Worm (Caenorhabditis elegans): ENCODE data around the gene Y54E2A.7.

The Y54E2A.7 gene

ce11 chrII:14785906-14786305 lies 13.1 kb upstream of the Y54E2A.7 start, which contains the start of gene Y54E2A.9:
TSS of gene Y54E2A.9 (minus strand) at chrII:14786006.
- TF ChIP-seq ceh-6 (GFP tag; optimal IDR thresholded peaks at IDR 0.05) (no peak), ttx-3 (tag; optimal IDR thresholded peaks at IDR 0.05) (no peak), sox-2 (GFP tag; IDR thresholded peaks at IDR 0.05) (no peak), odd-2 (tag; optimal IDR thresholded peaks at IDR 0.05) (no peak), ceh-31 (tag; optimal IDR thresholded peaks at IDR 0.05) (no peak), C38D4.7 (GFP tag; optimal IDR thresholded peaks at IDR 0.05) (no peak), elt-4 (tag; optimal IDR thresholded peaks at IDR 0.05) (no peak), Y22D7AL.16 (tag; optimal IDR thresholded peaks at IDR 0.05) (no peak), K02D7.2 (tag; optimal IDR thresholded peaks at IDR 0.05) (no peak), hlh-8 (tag; optimal IDR thresholded peaks at IDR 0.05) (no peak), ahr-1 (tag; optimal IDR thresholded peaks at IDR 0.05) (no peak), che-1 (tag; optimal IDR thresholded peaks at IDR 0.05) (no peak), ceh-14 (tag; optimal IDR thresholded peaks at IDR 0.05) (no peak)

- no peak for TF ChIP-seq ceh-14 (tag; optimal IDR thresholded peaks at IDR 0.05)
- no peak for TF ChIP-seq pax-1 (tag; optimal IDR thresholded peaks at IDR 0.05)
- TF ChIP-seq tbx-2 (tag; optimal IDR thresholded peaks at IDR 0.05), result no peak
- TF ChIP-seq ceh-45 (GFP tag; IDR thresholded peaks at IDR 0.05), result no peak
- no peak for TF ChIP-seq C38D4.7 (GFP tag; optimal IDR thresholded peaks at IDR 0.05)
- TF ChIP-seq ceh-22 (tag; optimal IDR thresholded peaks at IDR 0.05), result no peak
- TF ChIP-seq Y22D7AL.16 (tag; optimal IDR thresholded peaks at IDR 0.05), result no peak
- TF ChIP-seq eyg-1 (tag; optimal IDR thresholded peaks at IDR 0.05), result no peak
- TF ChIP-seq pha-4 (tag; optimal IDR thresholded peaks at IDR 0.05), result no peak
- no peak for TF ChIP-seq dve-1 (tag; optimal IDR thresholded peaks at IDR 0.05)
- TF ChIP-seq ets-4 (tag; optimal IDR thresholded peaks at IDR 0.05), result no peak
- no peak for TF ChIP-seq pha-2 (tag; optimal IDR thresholded peaks at IDR 0.05)
These were observed 7.0 kb upstream of the Y54E2A.7 start for ce11 chrII:14779851-14780250.

ce11 chrII:14778092-14778491 lies 5.3 kb upstream of the Y54E2A.7 start, which contains the start of gene Y54E2A.8:
TSS of gene Y54E2A.8 (plus strand) at chrII:14778345.
- TF ChIP-seq zip-5 (tag; optimal IDR thresholded peaks at IDR 0.05) (no peak), pax-1 (tag; optimal IDR thresholded peaks at IDR 0.05) (no peak), K09A11.1 (tag; optimal IDR thresholded peaks at IDR 0.05; ENCODE audit: insufficient read depth) (no peak), unc-42 (tag; optimal IDR thresholded peaks at IDR 0.05) (no peak), T23F11.4 (GFP tag; optimal IDR thresholded peaks at IDR 0.05) (no peak), mec-3 (tag; optimal IDR thresholded peaks at IDR 0.05; ENCODE audit: borderline replicate concordance) (no peak), dve-1 (tag; optimal IDR thresholded peaks at IDR 0.05) (no peak), fkh-6 (tag; optimal IDR thresholded peaks at IDR 0.05) (no peak), ttx-3 (tag; optimal IDR thresholded peaks at IDR 0.05) (no peak), pha-2 (tag; optimal IDR thresholded peaks at IDR 0.05) (no peak), npax-4 (tag; optimal IDR thresholded peaks at IDR 0.05) (no peak), nhr-11 (tag; optimal IDR thresholded peaks at IDR 0.05) (no peak), pros-1 (tag; optimal IDR thresholded peaks at IDR 0.05) (no peak)

- TF ChIP-seq ahr-1 (tag; optimal IDR thresholded peaks at IDR 0.05), result no peak
- no peak for TF ChIP-seq ama-1 (optimal IDR thresholded peaks at IDR 0.05)
- no peak for TF ChIP-seq tbx-2 (tag; optimal IDR thresholded peaks at IDR 0.05)
- no peak for TF ChIP-seq tbx-7 (tag; optimal IDR thresholded peaks at IDR 0.05)
These were observed 693 bp downstream of the Y54E2A.7 start for ce11 chrII:14772113-14772512.

ce11 chrII:14771096-14771495 lies 1.7 kb downstream of the Y54E2A.7 start:
- TF ChIP-seq ceh-18 (tag; optimal IDR thresholded peaks at IDR 0.05), result no peak
- no peak for TF ChIP-seq ceh-22 (tag; optimal IDR thresholded peaks at IDR 0.05)
- TF ChIP-seq pqm-1 (tag; optimal IDR thresholded peaks at IDR 0.05), result no peak
- TF ChIP-seq ahr-1 (tag; optimal IDR thresholded peaks at IDR 0.05), result no peak
- no peak for TF ChIP-seq hlh-6 (tag; optimal IDR thresholded peaks at IDR 0.05)
- TF ChIP-seq Y22D7AL.16 (tag; optimal IDR thresholded peaks at IDR 0.05), result no peak
- no peak for TF ChIP-seq pha-2 (tag; optimal IDR thresholded peaks at IDR 0.05)
